Fruit fly (Drosophila melanogaster) whole organism, embryonic: ENCODE data around the gene Peritrophin-15a.
A peak's percentile ranks its signal among the peaks of the same experiment; 100 is the strongest.

Source experiments
- Antp ChIP-seq: fragments of 200-800 bp; sonication (Bioruptor generic); optimal IDR thresholded peaks from 3 replicates; lab custom pipeline; 2016; ENCODE audit warnings: missing biosample characterization, missing genetic modification characterization
- Atf-2 ChIP-seq: fragments of 200-800 bp; sonication (Bioruptor generic); optimal IDR thresholded peaks from 2 replicates; lab custom pipeline; 2016; ENCODE audit warnings: missing biosample characterization, missing genetic modification characterization
- Atf6 ChIP-seq: fragments of 200-800 bp; sonication (Bioruptor generic); IDR thresholded peaks from 2 replicates; pipeline ENCODE4 v1.3.6; 2022; ENCODE audit warnings: missing biosample characterization, missing genetic modification characterization
- B-H2 ChIP-seq: fragments of 200-800 bp; sonication (Bioruptor generic); optimal IDR thresholded peaks from 2 replicates; lab custom pipeline; 2018; ENCODE audit warnings: missing biosample characterization, mild to moderate bottlenecking, missing genetic modification characterization
- BEAF-32 ChIP-seq: fragments of 200-800 bp; sonication (Bioruptor generic); optimal IDR thresholded peaks from 3 replicates; lab custom pipeline; 2017; ENCODE audit warnings: missing biosample characterization, missing genetic modification characterization, mild to moderate bottlenecking, moderate library complexity, missing genetic modification reagents
- CG11560 ChIP-seq: fragments of 200-800 bp; sonication (Bioruptor generic); IDR thresholded peaks from 3 replicates; pipeline ENCODE4 v1.3.6; 2022; ENCODE audit warnings: missing biosample characterization, missing genetic modification characterization
- CG12155 ChIP-seq: fragments of 200-800 bp; sonication (Bioruptor generic); optimal IDR thresholded peaks from 3 replicates; lab custom pipeline; 2016; ENCODE audit warnings: missing biosample characterization, missing genetic modification characterization
- CG1602 ChIP-seq: fragments of 200-800 bp; sonication (Bioruptor generic); optimal IDR thresholded peaks from 3 replicates; lab custom pipeline; 2016; ENCODE audit warnings: missing biosample characterization, missing genetic modification characterization
- CG1603 ChIP-seq: fragments of 200-800 bp; sonication (Bioruptor generic); optimal IDR thresholded peaks from 2 replicates; lab custom pipeline; 2019; ENCODE audit warnings: missing biosample characterization, mild to moderate bottlenecking, missing genetic modification characterization, moderate library complexity
- CG1647 ChIP-seq: fragments of 200-800 bp; sonication (Bioruptor generic); optimal IDR thresholded peaks from 3 replicates; lab custom pipeline; 2016; ENCODE audit warnings: missing biosample characterization, missing genetic modification characterization
- CG17186 ChIP-seq: fragments of 200-800 bp; sonication (Bioruptor generic); optimal IDR thresholded peaks from 3 replicates; lab custom pipeline; 2017; ENCODE audit warnings: missing biosample characterization, missing genetic modification reagents, missing genetic modification characterization
- CG18476 ChIP-seq: fragments of 200-800 bp; sonication (Bioruptor generic); optimal IDR thresholded peaks from 2 replicates; lab custom pipeline; 2016; ENCODE audit warnings: missing biosample characterization, mild to moderate bottlenecking, missing genetic modification characterization
- CG2116 ChIP-seq: fragments of 200-800 bp; sonication (Bioruptor generic); optimal IDR thresholded peaks from 3 replicates; lab custom pipeline; 2018; ENCODE audit warnings: missing biosample characterization, mild to moderate bottlenecking, missing genetic modification characterization
- CG2129 ChIP-seq: fragments of 200-800 bp; sonication (Bioruptor generic); IDR thresholded peaks from 2 replicates; pipeline ENCODE4 v1.3.6; 2022; ENCODE audit warnings: missing biosample characterization, missing genetic modification characterization; ENCODE audit not compliant: partially characterized antibody
- CG2678 ChIP-seq: fragments of 200-800 bp; sonication (Bioruptor generic); optimal IDR thresholded peaks from 3 replicates; lab custom pipeline; 2019; ENCODE audit warnings: missing biosample characterization, mild to moderate bottlenecking, missing genetic modification characterization, moderate library complexity
- CG31441 ChIP-seq: fragments of 200-800 bp; sonication (Bioruptor generic); IDR thresholded peaks from 2 replicates; pipeline ENCODE4 v1.3.6; 2022; ENCODE audit warnings: missing biosample characterization, missing genetic modification characterization
- CG32772 ChIP-seq: fragments of 200-800 bp; sonication (Bioruptor generic); IDR thresholded peaks from 2 replicates; pipeline ENCODE4 v1.3.6; 2022; ENCODE audit warnings: missing biosample characterization, missing genetic modification characterization
- CG3847 ChIP-seq: fragments of 200-800 bp; sonication (Bioruptor generic); IDR thresholded peaks from 2 replicates; pipeline ENCODE4 v1.3.6; 2022; ENCODE audit warnings: missing biosample characterization, missing genetic modification characterization
- CG6689 ChIP-seq: fragments of 200-800 bp; sonication (Bioruptor generic); IDR thresholded peaks from 2 replicates; pipeline ENCODE4 v1.3.6; 2022; ENCODE audit warnings: missing biosample characterization, missing genetic modification characterization
- CG6813 ChIP-seq: fragments of 200-800 bp; sonication (Bioruptor generic); optimal IDR thresholded peaks from 2 replicates; lab custom pipeline; 2017; ENCODE audit warnings: missing biosample characterization, missing genetic modification characterization, mild to moderate bottlenecking, moderate library complexity, missing genetic modification reagents
- CG7839 ChIP-seq: fragments of 200-800 bp; sonication (Bioruptor generic); optimal IDR thresholded peaks from 3 replicates; lab custom pipeline; 2018; ENCODE audit warnings: missing biosample characterization, mild to moderate bottlenecking, missing genetic modification characterization, moderate library complexity
- CG7987 ChIP-seq: fragments of 200-800 bp; sonication (Bioruptor generic); optimal IDR thresholded peaks from 2 replicates; lab custom pipeline; 2018; ENCODE audit warnings: missing biosample characterization, mild to moderate bottlenecking, missing genetic modification characterization, moderate library complexity
- CTCF ChIP-seq: fragments of 200-800 bp; sonication (Bioruptor generic); optimal IDR thresholded peaks from 2 replicates; lab custom pipeline; 2017; ENCODE audit warnings: missing biosample characterization, mild to moderate bottlenecking, missing genetic modification characterization, moderate library complexity
- D ChIP-seq, 2 experiments: fragments of 200-800 bp in 1 of 2; fragments of >200 bp in 1 of 2; sonication (Bioruptor generic) in 1 of 2; optimal IDR thresholded peaks; 2 replicates in 1 of 2; 3 replicates in 1 of 2; lab custom pipeline; 2017; ENCODE audit warnings: mild to moderate bottlenecking in 1 of 2, missing biosample characterization in 1 of 2, missing genetic modification characterization in 1 of 2, missing genetic modification reagents in 1 of 2
- D19B ChIP-seq: fragments of 200-800 bp; sonication (Bioruptor generic); optimal IDR thresholded peaks from 2 replicates; lab custom pipeline; 2017; ENCODE audit warnings: missing biosample characterization, mild to moderate bottlenecking, missing genetic modification characterization
- Dbx ChIP-seq: fragments of 200-800 bp; sonication (Bioruptor generic); IDR thresholded peaks from 3 replicates; pipeline ENCODE4 v1.3.6; 2022; ENCODE audit warnings: missing biosample characterization, missing genetic modification characterization
- Fer1 ChIP-seq: fragments of 200-800 bp; sonication (Bioruptor generic); optimal IDR thresholded peaks from 2 replicates; lab custom pipeline; 2017; ENCODE audit warnings: missing biosample characterization, mild to moderate bottlenecking, missing genetic modification characterization
- GATAe ChIP-seq: fragments of 200-800 bp; sonication (Bioruptor generic); conservative IDR thresholded peaks from 2 replicates; pipeline ENCODE4 v1.3.6; 2022; ENCODE audit warnings: missing biosample characterization, missing genetic modification characterization
- H2.0 ChIP-seq: fragments of 200-800 bp; sonication (Bioruptor generic); IDR thresholded peaks from 2 replicates; pipeline ENCODE4 v1.3.6; 2022; ENCODE audit warnings: missing biosample characterization, missing genetic modification characterization
- Hr78 ChIP-seq, 2 experiments: fragments of 200-800 bp in 1 of 2; fragments of >200 bp in 1 of 2; sonication (Bioruptor generic) in 1 of 2; optimal IDR thresholded peaks; 2 replicates each; lab custom pipeline; 2017 to 2019; ENCODE audit warnings: missing biosample characterization in 2 of 2, missing genetic modification characterization in 2 of 2, mild to moderate bottlenecking in 1 of 2, moderate library complexity in 1 of 2
- Ravus ChIP-seq: fragments of 200-800 bp; sonication (Bioruptor generic); IDR thresholded peaks from 2 replicates; pipeline ENCODE4 v1.3.6; 2022; ENCODE audit warnings: missing biosample characterization, missing genetic modification characterization
- Side ChIP-seq: fragments of 200-800 bp; sonication (Bioruptor generic); optimal IDR thresholded peaks from 2 replicates; lab custom pipeline; 2016; ENCODE audit warnings: missing biosample characterization, missing genetic modification characterization
- Sox102F ChIP-seq: fragments of 200-800 bp; sonication (Bioruptor generic); optimal IDR thresholded peaks from 2 replicates; lab custom pipeline; 2018; ENCODE audit warnings: missing biosample characterization, mild to moderate bottlenecking, missing genetic modification characterization, moderate library complexity
- Stat92E ChIP-seq, 3 experiments: fragments of >200 bp in 2 of 3; fragments of 200-800 bp in 1 of 3; sonication (Bioruptor generic) in 1 of 3; optimal IDR thresholded peaks; 2 replicates each; lab custom pipeline; 2017 to 2019; ENCODE audit warnings: missing biosample characterization in 3 of 3, missing genetic modification characterization in 3 of 3, mild to moderate bottlenecking in 1 of 3, moderate library complexity in 1 of 3
- abd-A ChIP-seq: fragments of 200-800 bp; sonication (Bioruptor generic); optimal IDR thresholded peaks from 3 replicates; lab custom pipeline; 2019; ENCODE audit warnings: missing biosample characterization, mild to moderate bottlenecking, missing genetic modification characterization, moderate library complexity
- ac ChIP-seq: fragments of 200-800 bp; sonication (Bioruptor generic); optimal IDR thresholded peaks from 3 replicates; lab custom pipeline; 2017; ENCODE audit warnings: missing biosample characterization, mild to moderate bottlenecking, missing genetic modification characterization
- btn ChIP-seq: fragments of 200-800 bp; sonication (Bioruptor generic); optimal IDR thresholded peaks from 2 replicates; lab custom pipeline; 2016; ENCODE audit warnings: missing biosample characterization, missing genetic modification characterization
- caup ChIP-seq: fragments of 200-800 bp; sonication (Bioruptor generic); optimal IDR thresholded peaks from 3 replicates; lab custom pipeline; 2017; ENCODE audit warnings: missing biosample characterization, mild to moderate bottlenecking, missing genetic modification characterization, moderate library complexity; ENCODE audit not compliant: severe bottlenecking
- crol ChIP-seq: fragments of 200-800 bp; sonication (Bioruptor generic); IDR thresholded peaks from 2 replicates; pipeline ENCODE4 v1.3.6; 2022; ENCODE audit warnings: missing biosample characterization, missing genetic modification characterization
- fd102C ChIP-seq: fragments of 200-800 bp; sonication (Bioruptor generic); optimal IDR thresholded peaks from 2 replicates; lab custom pipeline; 2018; ENCODE audit warnings: missing biosample characterization, mild to moderate bottlenecking, missing genetic modification characterization, moderate library complexity
- hth ChIP-seq: fragments of >200 bp; optimal IDR thresholded peaks from 2 replicates; lab custom pipeline; 2017; ENCODE audit warnings: inconsistent platforms
- nau ChIP-seq: fragments of 200-800 bp; sonication (Bioruptor generic); optimal IDR thresholded peaks from 3 replicates; lab custom pipeline; 2017; ENCODE audit warnings: missing biosample characterization, mild to moderate bottlenecking, missing genetic modification characterization, missing genetic modification reagents
- otp ChIP-seq: fragments of 200-800 bp; sonication (Bioruptor generic); IDR thresholded peaks from 3 replicates; pipeline ENCODE4, ENCODE4 v1.3.6; 2022; ENCODE audit warnings: missing biosample characterization, missing genetic modification characterization
- p53 ChIP-seq: fragments of 200-800 bp; sonication (Bioruptor generic); optimal IDR thresholded peaks from 2 replicates; lab custom pipeline; 2016; ENCODE audit warnings: missing biosample characterization, missing genetic modification characterization
- pita ChIP-seq: fragments of 200-800 bp; sonication (Bioruptor generic); optimal IDR thresholded peaks from 2 replicates; lab custom pipeline; 2017; ENCODE audit warnings: missing biosample characterization, mild to moderate bottlenecking, missing genetic modification characterization
- sim ChIP-seq: fragments of 200-800 bp; sonication (Bioruptor generic); IDR thresholded peaks from 2 replicates; pipeline ENCODE4 v1.3.6; 2022; ENCODE audit warnings: missing biosample characterization, missing genetic modification characterization
- tio ChIP-seq: fragments of 200-800 bp; sonication (Bioruptor generic); optimal IDR thresholded peaks from 2 replicates; lab custom pipeline; 2017; ENCODE audit warnings: missing biosample characterization, missing genetic modification characterization, inconsistent platforms
- z ChIP-seq: fragments of 200-800 bp; sonication (Bioruptor generic); IDR thresholded peaks from 3 replicates; pipeline ENCODE4 v1.3.6; 2022; ENCODE audit warnings: missing biosample characterization, missing genetic modification characterization

The Peritrophin-15a gene

DNA sequence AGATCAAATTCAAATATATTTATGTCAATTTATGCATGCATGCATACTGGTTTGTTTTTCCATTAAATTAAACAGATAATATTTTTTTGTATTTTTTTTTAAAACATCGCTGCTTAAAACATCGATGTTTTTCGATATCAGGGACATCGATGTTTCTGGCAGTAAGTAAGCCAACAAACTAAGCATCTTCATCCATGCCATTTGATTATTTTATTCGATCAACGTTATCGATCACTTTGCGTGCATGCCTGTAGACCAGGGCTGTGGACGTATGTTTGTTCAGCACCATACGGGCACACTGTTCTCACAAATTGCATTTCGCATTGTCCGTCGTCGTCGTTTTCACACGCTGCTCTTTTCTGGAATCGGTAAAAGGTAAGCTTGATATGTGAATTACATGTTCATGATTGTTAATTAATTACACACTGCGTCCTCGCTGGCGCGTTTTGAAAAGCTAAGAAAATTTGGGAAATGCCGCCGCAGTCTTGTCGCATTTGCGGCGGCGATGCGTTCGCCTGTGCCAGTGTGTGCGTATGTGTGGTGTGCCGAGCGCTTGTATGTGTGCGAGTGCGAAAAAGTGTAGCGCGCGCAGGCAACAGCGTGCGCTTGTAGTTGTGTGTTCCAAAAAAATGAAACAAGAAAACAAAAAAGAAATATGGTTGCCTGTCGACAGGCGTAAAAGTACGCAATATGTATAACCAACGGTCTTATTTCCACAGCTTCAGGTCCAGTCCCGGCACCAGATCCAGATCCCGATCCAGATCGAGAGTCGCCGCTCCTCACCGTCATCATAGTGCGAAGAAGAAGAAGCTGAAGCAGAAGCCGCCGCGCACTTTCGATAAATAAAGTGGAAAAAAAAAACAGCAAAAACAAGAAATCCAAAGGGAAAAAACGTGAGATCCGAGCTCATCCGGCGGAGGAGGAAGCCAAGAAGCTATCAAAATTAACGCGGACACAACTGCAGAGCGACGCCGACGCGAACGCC, 7.7 kb upstream of the Peritrophin-15a start, which contains the start of gene emb (continued):
- peak; percentile 33 for TF ChIP-seq CG1602 (GFP tag; lab: Kevin White, UChicago)
- no peak for TF ChIP-seq crol (GFP tag; lab: Robert Waterston, UW)
- peak; percentile 35 for TF ChIP-seq CG17186 (GFP tag; lab: Kevin White, UChicago)
- peak; percentile 28 for TF ChIP-seq CG12155
- no peak for TF ChIP-seq Ravus (GFP tag; lab: Robert Waterston, UW)
- peak; percentile 36 for TF ChIP-seq caup (GFP tag; lab: Kevin White, UChicago)
- no peak for TF ChIP-seq ac (GFP tag; lab: Kevin White, UChicago)
- no peak for TF ChIP-seq Fer1 (GFP tag; lab: Kevin White, UChicago)
- peak; percentile 91 for TF ChIP-seq BEAF-32 (GFP tag; lab: Kevin White, UChicago)
- TF ChIP-seq CG6689 (GFP tag; lab: Robert Waterston, UW), result 0 out of 2 replicates have a peak, but pooled peaks have one; percentile 34
- peak; percentile 18 for TF ChIP-seq Atf-2 (GFP tag; lab: Kevin White, UChicago)
- peak; percentile 64 for TF ChIP-seq B-H2 (GFP tag; lab: Kevin White, UChicago)
- TF ChIP-seq CG32772 (GFP tag; lab: Robert Waterston, UW), result no peak
- peak; percentile 39; the same call in 1 of the 2 replicates for TF ChIP-seq Atf6 (GFP tag; lab: Robert Waterston, UW)
- no peak for TF ChIP-seq nau (GFP tag; lab: Kevin White, UChicago)
- TF ChIP-seq D19B, result no peak
- TF ChIP-seq CTCF (GFP tag; lab: Kevin White, UChicago), result no peak
- TF ChIP-seq CG3847 (GFP tag; lab: Robert Waterston, UW), result peak; percentile 59
- TF ChIP-seq Sox102F, result no peak
- no peak for TF ChIP-seq Stat92E (GFP tag; optimal IDR thresholded peaks at IDR 0.05; lab: Kevin White, UChicago)
- no peak for TF ChIP-seq CG7839
- TF ChIP-seq sim (GFP tag; lab: Robert Waterston, UW), result no peak
- no peak for TF ChIP-seq D (optimal IDR thresholded peaks at IDR 0.05; lab: Kevin White, UChicago)
- no peak for TF ChIP-seq D (GFP tag; optimal IDR thresholded peaks at IDR 0.05; lab: Kevin White, UChicago)
- 0 out of 3 replicates have a peak, but pooled peaks have one; percentile 57 for TF ChIP-seq Dbx (GFP tag; lab: Robert Waterston, UW)
- peak; percentile 100 for TF ChIP-seq CG2116
- TF ChIP-seq fd102C, result no peak
- no peak for TF ChIP-seq abd-A
- TF ChIP-seq CG18476 (GFP tag; lab: Kevin White, UChicago), result peak; percentile 41
- TF ChIP-seq CG7987 (GFP tag; lab: Kevin White, UChicago), result peak; percentile 57
- TF ChIP-seq Side (GFP tag; lab: Kevin White, UChicago), result no peak
- no peak for TF ChIP-seq GATAe (GFP tag; lab: Robert Waterston, UW)
- TF ChIP-seq z (GFP tag; lab: Robert Waterston, UW), result no peak
- peak; percentile 4 for TF ChIP-seq p53 (GFP tag; lab: Kevin White, UChicago)
- no peak for TF ChIP-seq btn (GFP tag; lab: Kevin White, UChicago)
- no peak for TF ChIP-seq Hr78 (GFP tag; optimal IDR thresholded peaks at IDR 0.05; lab: Kevin White, UChicago)
- TF ChIP-seq H2.0 (GFP tag; lab: Robert Waterston, UW), result 0 out of 2 replicates have a peak, but pooled peaks have one; percentile 22
- TF ChIP-seq CG2678, result no peak
- TF ChIP-seq CG31441 (GFP tag; lab: Robert Waterston, UW), result no peak
- no peak for TF ChIP-seq tio (GFP tag; lab: Kevin White, UChicago)
- TF ChIP-seq hth (lab: Kevin White, UChicago), result no peak
- peak; percentile 99 for TF ChIP-seq CG11560 (tag; lab: Robert Waterston, UW)
- peak; percentile 67; the same call in 1 of the 2 replicates for TF ChIP-seq CG2129 (GFP tag; lab: Robert Waterston, UW)
- peak; percentile 85 for TF ChIP-seq CG1603 (tag; lab: Kevin White, UChicago)
- TF ChIP-seq pita, result no peak
- TF ChIP-seq CG1647 (GFP tag; lab: Kevin White, UChicago), result peak; percentile 49
- no peak for TF ChIP-seq CG6813 (GFP tag; lab: Kevin White, UChicago)
- TF ChIP-seq Antp (GFP tag; lab: Kevin White, UChicago), result peak; percentile 59
- 0 out of 3 replicates have a peak, but pooled peaks have one; percentile 9 for TF ChIP-seq otp (GFP tag; lab: Robert Waterston, UW)
